Worm (Caenorhabditis elegans) whole organism, late embryonic: ENCODE data around the gene idpp-14.

Source experiments
- F13H6.1 ChIP-seq: sonication (generic microtip); optimal IDR thresholded peaks from 2 replicates; lab custom pipeline; 2016; ENCODE audit warnings: missing genetic modification characterization, missing compliant biosample characterization
- Y22D7AL.16 ChIP-seq: sonication (generic microtip); optimal IDR thresholded peaks from 2 replicates; lab custom pipeline; 2016; ENCODE audit warnings: missing genetic modification characterization, missing compliant biosample characterization
- ceh-2 ChIP-seq: sonication (generic microtip); optimal IDR thresholded peaks from 2 replicates; lab custom pipeline; 2016; ENCODE audit warnings: missing genotype, missing genetic modification characterization, missing compliant biosample characterization
- ceh-48 ChIP-seq: sonication (generic microtip); optimal IDR thresholded peaks from 2 replicates; lab custom pipeline; 2016; ENCODE audit warnings: missing genetic modification characterization, inconsistent platforms, missing compliant biosample characterization
- che-1 ChIP-seq: sonication (generic microtip); optimal IDR thresholded peaks from 2 replicates; lab custom pipeline; 2016; ENCODE audit warnings: mild to moderate bottlenecking, missing genetic modification characterization, missing compliant biosample characterization
- hlh-8 ChIP-seq: sonication (generic microtip); optimal IDR thresholded peaks from 2 replicates; lab custom pipeline; 2016; ENCODE audit warnings: missing genotype, missing genetic modification characterization, missing compliant biosample characterization
- lim-6 ChIP-seq: sonication (generic microtip); optimal IDR thresholded peaks from 2 replicates; lab custom pipeline; 2016; ENCODE audit warnings: missing genetic modification characterization, missing compliant biosample characterization
- nhr-11 ChIP-seq: fragments of 150-350 bp; optimal IDR thresholded peaks from 2 replicates; lab custom pipeline; 2014; ENCODE audit warnings: missing biosample characterization, missing genetic modification characterization
- syd-9 ChIP-seq: sonication (generic microtip); optimal IDR thresholded peaks from 2 replicates; lab custom pipeline; 2016; ENCODE audit warnings: mild to moderate bottlenecking, missing genetic modification characterization, moderate library complexity, missing compliant biosample characterization
- tbx-2 ChIP-seq: sonication (generic microtip); optimal IDR thresholded peaks from 2 replicates; lab custom pipeline; 2016; ENCODE audit warnings: missing genetic modification characterization, missing compliant biosample characterization
- zip-5 ChIP-seq: sonication (generic microtip); optimal IDR thresholded peaks from 2 replicates; lab custom pipeline; 2016; ENCODE audit warnings: missing genetic modification characterization, missing compliant biosample characterization
- ztf-16 ChIP-seq: sonication (generic microtip); optimal IDR thresholded peaks from 2 replicates; lab custom pipeline; 2017; ENCODE audit warnings: missing genetic modification characterization, missing compliant biosample characterization

DNA sequence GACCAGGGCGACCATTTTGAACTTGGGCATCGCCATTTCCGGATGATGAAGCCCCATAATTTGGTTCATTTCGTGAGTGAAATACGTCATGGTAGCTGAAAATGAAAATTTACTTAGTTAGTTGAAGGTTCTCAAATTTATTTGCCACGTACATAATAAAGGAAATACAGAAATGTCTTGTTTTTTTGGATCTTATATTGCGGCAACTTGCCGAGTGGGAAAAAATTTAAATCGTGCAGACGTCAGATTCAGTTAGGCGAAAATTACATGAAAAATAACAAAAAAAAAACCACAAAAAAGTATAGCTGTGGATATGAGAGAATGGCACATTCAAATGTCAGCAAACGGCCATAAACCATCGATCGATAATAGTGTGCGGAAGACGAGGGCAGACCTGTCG, 23.3 kb upstream of the idpp-14 start, which contains the start of gene T27A8.2:
- TF ChIP-seq F13H6.1 (tag; lab: Kevin White, UChicago): no peak
- no peak for TF ChIP-seq tbx-2
- no peak for TF ChIP-seq nhr-11 (tag; lab: Kevin White, UChicago)
- no peak for TF ChIP-seq ceh-48 (tag; lab: Kevin White, UChicago)
- no peak for TF ChIP-seq Y22D7AL.16
- TF ChIP-seq ztf-16 (tag; lab: Kevin White, UChicago): no peak
- TF ChIP-seq lim-6 (tag; lab: Kevin White, UChicago): no peak
- TF ChIP-seq ceh-2 (tag; lab: Kevin White, UChicago): no peak
- no peak for TF ChIP-seq hlh-8 (tag; lab: Kevin White, UChicago)
- TF ChIP-seq syd-9 (tag; lab: Kevin White, UChicago): no peak
- no peak for TF ChIP-seq zip-5 (tag; lab: Kevin White, UChicago)
- TF ChIP-seq che-1: no peak
